Fruit fly (Drosophila melanogaster): ENCODE data around the gene Atg14.
A peak's percentile ranks its signal among the peaks of the same experiment; 100 is the strongest.

The Atg14 gene

dm6 chr3R:29158721-29159120, 42.5 kb downstream of the Atg14 start:
- TF ChIP-seq Hr96 (GFP tag; optimal IDR thresholded peaks at IDR 0.05), result no peak
- TF ChIP-seq CG7101 (tag; optimal IDR thresholded peaks at IDR 0.05), result no peak
- TF ChIP-seq CG11617 (GFP tag; optimal IDR thresholded peaks at IDR 0.05), result no peak
- TF ChIP-seq Clk (GFP tag; optimal IDR thresholded peaks at IDR 0.05), result no peak
- TF ChIP-seq CG1620 (GFP tag; optimal IDR thresholded peaks at IDR 0.05), result no peak
- TF ChIP-seq kay (GFP tag; ENCODE audit: borderline replicate concordance), result no peak
- TF ChIP-seq pad (GFP tag; optimal IDR thresholded peaks at IDR 0.05), result no peak
- no peak for TF ChIP-seq CG12768 (GFP tag; optimal IDR thresholded peaks at IDR 0.05)
- TF ChIP-seq tj (GFP tag; optimal IDR thresholded peaks at IDR 0.05), result no peak
- TF ChIP-seq cic (GFP tag; optimal IDR thresholded peaks at IDR 0.05), result peak; percentile 89
- no peak for TF ChIP-seq ovo (GFP tag; optimal IDR thresholded peaks at IDR 0.05)
- peak; percentile 12 for TF ChIP-seq Mnt (GFP tag; optimal IDR thresholded peaks at IDR 0.05)

- TF ChIP-seq CG33017 (tag; optimal IDR thresholded peaks at IDR 0.05) (no peak), cnc (optimal IDR thresholded peaks at IDR 0.05) (no peak), Crg-1 (GFP tag; optimal IDR thresholded peaks at IDR 0.05) (no peak), CG7045 (GFP tag; optimal IDR thresholded peaks at IDR 0.05) (no peak), toe (GFP tag; optimal IDR thresholded peaks at IDR 0.05) (no peak), CG1620 (GFP tag; optimal IDR thresholded peaks at IDR 0.05) (no peak), Mnt (GFP tag; optimal IDR thresholded peaks at IDR 0.05) (no peak), cic (GFP tag; optimal IDR thresholded peaks at IDR 0.05) (no peak), CG14711 (tag; optimal IDR thresholded peaks at IDR 0.05) (no peak), CG12768 (GFP tag; optimal IDR thresholded peaks at IDR 0.05) (no peak)
These were observed 43.4 kb downstream of the Atg14 start for dm6 chr3R:29159620-29160019.

- TF ChIP-seq tj (GFP tag; optimal IDR thresholded peaks at IDR 0.05) (no peak), ovo (GFP tag; optimal IDR thresholded peaks at IDR 0.05) (no peak), CG33017 (tag; optimal IDR thresholded peaks at IDR 0.05) (peak; percentile 47), CG1620 (GFP tag; optimal IDR thresholded peaks at IDR 0.05) (no peak), CG14711 (tag; optimal IDR thresholded peaks at IDR 0.05) (peak; percentile 4), CG5204 (GFP tag; optimal IDR thresholded peaks at IDR 0.05) (peak; percentile 2), CG7101 (tag; optimal IDR thresholded peaks at IDR 0.05) (peak; percentile 55), cic (GFP tag; optimal IDR thresholded peaks at IDR 0.05) (no peak), toe (GFP tag; optimal IDR thresholded peaks at IDR 0.05) (no peak), Hr96 (GFP tag; optimal IDR thresholded peaks at IDR 0.05) (no peak), CG7045 (GFP tag; optimal IDR thresholded peaks at IDR 0.05) (no peak), bab1 (GFP tag; optimal IDR thresholded peaks at IDR 0.05) (no peak), kay (GFP tag; ENCODE audit: borderline replicate concordance) (no peak), cnc (optimal IDR thresholded peaks at IDR 0.05) (no peak), CG12768 (GFP tag; optimal IDR thresholded peaks at IDR 0.05) (no peak), pad (GFP tag; optimal IDR thresholded peaks at IDR 0.05) (no peak), Mnt (GFP tag; optimal IDR thresholded peaks at IDR 0.05) (peak; percentile 13), Crg-1 (GFP tag; optimal IDR thresholded peaks at IDR 0.05) (no peak), Clk (GFP tag; optimal IDR thresholded peaks at IDR 0.05) (no peak), CG11617 (GFP tag; optimal IDR thresholded peaks at IDR 0.05) (peak; percentile 17)
These were observed 48.9 kb downstream of the Atg14 start, which contains the start of gene CG11898 for dm6 chr3R:29164930-29165693. Gene CG11898 (plus strand): TSS chr3R:29165643.

Data from whole organism, adult.